Fruit fly (Drosophila melanogaster): ENCODE measurements around the gene CG13455.

Gene CG13455

dm6 chr3L:15513726-15514125 lies 17.4 kb downstream of the CG13455 start:
- TF ChIP-seq cic (GFP tag; optimal IDR thresholded peaks at IDR 0.05) (no peak), CG33017 (tag; optimal IDR thresholded peaks at IDR 0.05) (no peak), CG1620 (GFP tag; optimal IDR thresholded peaks at IDR 0.05) (no peak), CG11617 (GFP tag; optimal IDR thresholded peaks at IDR 0.05) (no peak), cnc (optimal IDR thresholded peaks at IDR 0.05) (peak in 1 of 2 experiments; percentile 63), toe (GFP tag; optimal IDR thresholded peaks at IDR 0.05) (no peak), ovo (GFP tag; optimal IDR thresholded peaks at IDR 0.05) (no peak), Hr96 (GFP tag; optimal IDR thresholded peaks at IDR 0.05) (no peak), tj (GFP tag; optimal IDR thresholded peaks at IDR 0.05) (no peak), Crg-1 (GFP tag; optimal IDR thresholded peaks at IDR 0.05) (no peak), CG12768 (GFP tag; optimal IDR thresholded peaks at IDR 0.05) (no peak), kay (GFP tag; ENCODE audit: borderline replicate concordance) (peak; percentile 66)

dm6 chr3L:15514405-15514804 lies 18.0 kb downstream of the CG13455 start:
- TF ChIP-seq CG14711 (tag; optimal IDR thresholded peaks at IDR 0.05) (no peak), Mnt (GFP tag; optimal IDR thresholded peaks at IDR 0.05) (peak; percentile 98), tj (GFP tag; optimal IDR thresholded peaks at IDR 0.05) (peak; percentile 58)

- TF ChIP-seq Mnt (GFP tag; optimal IDR thresholded peaks at IDR 0.05): peak; percentile 82
- no peak for TF ChIP-seq CG7101 (tag; optimal IDR thresholded peaks at IDR 0.05)
- TF ChIP-seq tj (GFP tag; optimal IDR thresholded peaks at IDR 0.05): peak; percentile 26
- no peak for TF ChIP-seq ovo (GFP tag; optimal IDR thresholded peaks at IDR 0.05)
- TF ChIP-seq CG33017 (tag; optimal IDR thresholded peaks at IDR 0.05): no peak
- TF ChIP-seq CG7045 (GFP tag; optimal IDR thresholded peaks at IDR 0.05): no peak
- TF ChIP-seq Hr96 (GFP tag; optimal IDR thresholded peaks at IDR 0.05): no peak
- TF ChIP-seq CG14711 (tag; optimal IDR thresholded peaks at IDR 0.05): no peak
- TF ChIP-seq cic (GFP tag; optimal IDR thresholded peaks at IDR 0.05): peak; percentile 99
- no peak for TF ChIP-seq CG12768 (GFP tag; optimal IDR thresholded peaks at IDR 0.05)
- no peak for TF ChIP-seq pad (GFP tag; optimal IDR thresholded peaks at IDR 0.05)
- peak in 1 of 2 experiments; percentile 59 for TF ChIP-seq cnc (optimal IDR thresholded peaks at IDR 0.05)
- TF ChIP-seq kay (GFP tag; ENCODE audit: borderline replicate concordance): peak; percentile 91
- no peak for TF ChIP-seq CG1620 (GFP tag; optimal IDR thresholded peaks at IDR 0.05)
These were observed 18.6 kb downstream of the CG13455 start for dm6 chr3L:15514814-15515495.

dm6 chr3L:15516440-15516839 lies 20.1 kb downstream of the CG13455 start:
- TF ChIP-seq CG14711 (tag; optimal IDR thresholded peaks at IDR 0.05): no peak
- TF ChIP-seq CG11617 (GFP tag; optimal IDR thresholded peaks at IDR 0.05): no peak
- TF ChIP-seq CG7101 (tag; optimal IDR thresholded peaks at IDR 0.05): no peak
- no peak for TF ChIP-seq ovo (GFP tag; optimal IDR thresholded peaks at IDR 0.05)
- no peak for TF ChIP-seq CG5204 (GFP tag; optimal IDR thresholded peaks at IDR 0.05)
- no peak for TF ChIP-seq CG1620 (GFP tag; optimal IDR thresholded peaks at IDR 0.05)
- no peak for TF ChIP-seq Clk (GFP tag; optimal IDR thresholded peaks at IDR 0.05)
- TF ChIP-seq toe (GFP tag; optimal IDR thresholded peaks at IDR 0.05): no peak
- no peak for TF ChIP-seq CG33017 (tag; optimal IDR thresholded peaks at IDR 0.05)
- TF ChIP-seq Hr96 (GFP tag; optimal IDR thresholded peaks at IDR 0.05): no peak
- no peak for TF ChIP-seq Mnt (GFP tag; optimal IDR thresholded peaks at IDR 0.05)
- no peak for TF ChIP-seq kay (GFP tag; ENCODE audit: borderline replicate concordance)
- no peak for TF ChIP-seq bab1 (GFP tag; optimal IDR thresholded peaks at IDR 0.05)
- TF ChIP-seq CG12768 (GFP tag; optimal IDR thresholded peaks at IDR 0.05): no peak

- TF ChIP-seq cnc (optimal IDR thresholded peaks at IDR 0.05) (no peak), Crg-1 (GFP tag; optimal IDR thresholded peaks at IDR 0.05) (no peak), ovo (GFP tag; optimal IDR thresholded peaks at IDR 0.05) (no peak), cic (GFP tag; optimal IDR thresholded peaks at IDR 0.05) (no peak), Hr96 (GFP tag; optimal IDR thresholded peaks at IDR 0.05) (no peak), tj (GFP tag; optimal IDR thresholded peaks at IDR 0.05) (no peak), toe (GFP tag; optimal IDR thresholded peaks at IDR 0.05) (no peak), Mnt (GFP tag; optimal IDR thresholded peaks at IDR 0.05) (no peak), CG7045 (GFP tag; optimal IDR thresholded peaks at IDR 0.05) (no peak), kay (GFP tag; ENCODE audit: borderline replicate concordance) (no peak), CG5204 (GFP tag; optimal IDR thresholded peaks at IDR 0.05) (no peak), CG12768 (GFP tag; optimal IDR thresholded peaks at IDR 0.05) (no peak), CG7101 (tag; optimal IDR thresholded peaks at IDR 0.05) (no peak), CG14711 (tag; optimal IDR thresholded peaks at IDR 0.05) (no peak)
These were observed 20.6 kb downstream of the CG13455 start, which contains the start of gene CG13454 for dm6 chr3L:15516956-15517355. TSS of gene CG13454 (minus strand) at chr3L:15517056.

- TF ChIP-seq cnc (optimal IDR thresholded peaks at IDR 0.05) (no peak), cic (GFP tag; optimal IDR thresholded peaks at IDR 0.05) (peak; percentile 12), kay (GFP tag; ENCODE audit: borderline replicate concordance) (peak; percentile 50)
These were observed 21.1 kb downstream of the CG13455 start for dm6 chr3L:15517508-15517907.

dm6 chr3L:15518344-15518743 lies 22.0 kb downstream of the CG13455 start:
- TF ChIP-seq cic (GFP tag; optimal IDR thresholded peaks at IDR 0.05): peak; percentile 33
- TF ChIP-seq CG7101 (tag; optimal IDR thresholded peaks at IDR 0.05): no peak
- TF ChIP-seq Mnt (GFP tag; optimal IDR thresholded peaks at IDR 0.05): peak; percentile 35
- no peak for TF ChIP-seq CG14711 (tag; optimal IDR thresholded peaks at IDR 0.05)
- peak; percentile 8 for TF ChIP-seq kay (GFP tag; ENCODE audit: borderline replicate concordance)

Measured in whole organism, adult.